Worm (Caenorhabditis elegans): ENCODE measurements around the gene Y50D4A.4.

The Y50D4A.4 gene

DNA sequence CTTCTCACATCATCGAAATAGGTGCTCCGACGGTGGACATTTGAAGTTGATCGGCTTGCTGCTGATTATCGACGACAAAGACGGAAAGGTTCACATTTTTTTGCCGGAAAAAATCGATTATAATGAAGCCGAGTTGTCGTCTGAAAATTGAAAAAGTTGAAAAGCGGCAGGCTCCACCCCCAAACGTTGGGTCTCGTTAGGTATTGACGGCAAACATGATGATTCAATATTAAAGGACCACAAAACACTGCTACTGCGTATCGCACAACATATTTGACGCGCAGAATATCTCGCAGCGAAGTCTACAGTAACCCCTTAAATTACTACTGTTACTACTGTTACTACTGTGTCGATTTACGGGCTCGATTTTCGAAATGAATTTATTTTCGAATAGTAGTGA lies 37.7 kb downstream of the Y50D4A.4 start:
- TF ChIP-seq Y48G9A.11 (GFP tag; IDR thresholded peaks at IDR 0.05) (peak; percentile 57; the same call in 1 of the 2 replicates), hlh-11 (tag; optimal IDR thresholded peaks at IDR 0.05) (no peak), ceh-44 (GFP tag; IDR thresholded peaks at IDR 0.05) (no peak), nhr-28 (tag; optimal IDR thresholded peaks at IDR 0.05) (no peak), hlh-30 (tag; optimal IDR thresholded peaks at IDR 0.05; ENCODE audit: insufficient read depth) (no peak), D1046.2 (GFP tag; IDR thresholded peaks at IDR 0.05) (no peak), ztf-11 (tag; optimal IDR thresholded peaks at IDR 0.05) (no peak), nhr-48 (tag; optimal IDR thresholded peaks at IDR 0.05) (no peak), ceh-32 (tag; optimal IDR thresholded peaks at IDR 0.05; ENCODE audit: poor library complexity) (no peak), lin-1 (GFP tag; IDR thresholded peaks at IDR 0.05) (no peak), tra-1 (GFP tag; IDR thresholded peaks at IDR 0.05) (peak; percentile 58; the same call in 1 of the 2 replicates), ZK546.5 (tag; optimal IDR thresholded peaks at IDR 0.05) (no peak), fkh-10 (GFP tag; optimal IDR thresholded peaks at IDR 0.05) (no peak), lsy-2 (tag; optimal IDR thresholded peaks at IDR 0.05) (peak in 1 of 2 experiments; percentile 47), unc-39 (tag; optimal IDR thresholded peaks at IDR 0.05) (no peak), nhr-237 (tag; optimal IDR thresholded peaks at IDR 0.05) (no peak), spr-1 (tag; optimal IDR thresholded peaks at IDR 0.05) (no peak), ces-1 (GFP tag; optimal IDR thresholded peaks at IDR 0.05) (no peak), tag-97 (GFP tag; IDR thresholded peaks at IDR 0.05) (0 out of 2 replicates have a peak, but pooled peaks have one; percentile 16), T20F7.1 (GFP tag; optimal IDR thresholded peaks at IDR 0.05) (no peak), cey-2 (tag; optimal IDR thresholded peaks at IDR 0.05; ENCODE audit: borderline replicate concordance, insufficient read depth) (no peak), set-16 (GFP tag; IDR thresholded peaks at IDR 0.05) (no peak), mes-2 (tag; optimal IDR thresholded peaks at IDR 0.05; ENCODE audit: poor library complexity, severe bottlenecking) (peak; percentile 63), zfp-3 (GFP tag; conservative IDR thresholded peaks at IDR 0.05) (no peak), vab-7 (GFP tag; IDR thresholded peaks at IDR 0.05) (peak; percentile 50; the same call in 1 of the 2 replicates), mxl-2 (GFP tag; conservative IDR thresholded peaks at IDR 0.05) (no peak), ceh-62 (tag; optimal IDR thresholded peaks at IDR 0.05) (no peak), snpc-4 (tag; optimal IDR thresholded peaks at IDR 0.05) (no peak), pha-4 (GFP tag; IDR thresholded peaks at IDR 0.05) (0 out of 2 replicates have a peak, but pooled peaks have one; percentile 33), pha-4 (tag; optimal IDR thresholded peaks at IDR 0.05) (no peak), lim-7 (GFP tag; IDR thresholded peaks at IDR 0.05) (peak; percentile 47; the same call in 1 of the 2 replicates), nhr-10 (tag; optimal IDR thresholded peaks at IDR 0.05) (no peak), unc-62 (GFP tag; optimal IDR thresholded peaks at IDR 0.05 in 1 of 2) (no peak), unc-62 (tag; optimal IDR thresholded peaks at IDR 0.05) (no peak), lin-38 (GFP tag; IDR thresholded peaks at IDR 0.05) (peak; percentile 30; the same call in 1 of the 2 replicates), mep-1 (tag; optimal IDR thresholded peaks at IDR 0.05) (peak; percentile 32), saeg-2 (GFP tag; IDR thresholded peaks at IDR 0.05) (no peak; the same call in 1 of the 2 replicates), ctbp-1 (GFP tag; IDR thresholded peaks at IDR 0.05) (peak; percentile 73), ztf-7 (tag; optimal IDR thresholded peaks at IDR 0.05) (no peak), attf-4 (tag; optimal IDR thresholded peaks at IDR 0.05) (no peak), unc-130 (GFP tag; optimal IDR thresholded peaks at IDR 0.05) (no peak), gei-8 (GFP tag; optimal IDR thresholded peaks at IDR 0.05) (peak; percentile 66), aly-2 (tag; optimal IDR thresholded peaks at IDR 0.05) (no peak), mdl-1 (tag; optimal IDR thresholded peaks at IDR 0.05) (no peak), F49E8.2 (tag; optimal IDR thresholded peaks at IDR 0.05; ENCODE audit: borderline replicate concordance) (no peak), daf-12 (tag; optimal IDR thresholded peaks at IDR 0.05) (no peak), madf-5 (GFP tag; IDR thresholded peaks at IDR 0.05) (peak in 1 of 2 experiments; percentile 66; a peak in 1 of 4 replicates), snpc-1.2 (GFP tag; IDR thresholded peaks at IDR 0.05) (no peak), daf-16 (GFP tag; optimal IDR thresholded peaks at IDR 0.05) (no peak), daf-16 (tag; optimal IDR thresholded peaks at IDR 0.05) (no peak), nhr-25 (tag; optimal IDR thresholded peaks at IDR 0.05; ENCODE audit: borderline replicate concordance, insufficient read depth) (no peak)

Data from whole organism, L4 larva.